Fruit fly (Drosophila melanogaster) whole organism, embryonic: ENCODE results near the gene Hou.

Source experiments
- Aef1 ChIP-seq: fragments of 200-800 bp; sonication (Bioruptor generic); IDR thresholded peaks from 3 replicates; pipeline ENCODE4 v1.3.6; 2022; ENCODE audit warnings: missing biosample characterization, missing genetic modification characterization
- Awh ChIP-seq: fragments of 200-800 bp; sonication (Bioruptor generic); IDR thresholded peaks from 2 replicates; pipeline ENCODE4, ENCODE4 v1.3.6; 2022; ENCODE audit warnings: missing biosample characterization, missing genetic modification characterization
- Blimp-1 ChIP-seq: fragments of 200-800 bp; sonication (Bioruptor generic); optimal IDR thresholded peaks from 3 replicates; lab custom pipeline; 2018; ENCODE audit warnings: missing biosample characterization, missing genetic modification characterization, mild to moderate bottlenecking, moderate library complexity, missing genetic modification reagents
- CG10431 ChIP-seq: fragments of 200-800 bp; sonication (Bioruptor generic); optimal IDR thresholded peaks from 3 replicates; lab custom pipeline; 2018; ENCODE audit warnings: missing biosample characterization, mild to moderate bottlenecking, missing genetic modification characterization
- CG10654 ChIP-seq: fragments of 200-800 bp; sonication (Bioruptor generic); optimal IDR thresholded peaks from 2 replicates; lab custom pipeline; 2016; ENCODE audit warnings: missing biosample characterization, missing genetic modification characterization
- CG10959 ChIP-seq: fragments of 200-800 bp; sonication (Bioruptor generic); IDR thresholded peaks from 2 replicates; pipeline ENCODE4 v1.3.6; 2022; ENCODE audit warnings: missing biosample characterization, missing genetic modification characterization
- CG11696 ChIP-seq: fragments of 200-800 bp; sonication (Bioruptor generic); IDR thresholded peaks from 2 replicates; pipeline ENCODE4 v1.3.6; 2022; ENCODE audit warnings: missing biosample characterization, missing genetic modification characterization
- CG14014 ChIP-seq: fragments of 200-800 bp; sonication (Bioruptor generic); IDR thresholded peaks from 2 replicates; pipeline ENCODE4 v1.3.6; 2022; ENCODE audit warnings: missing biosample characterization, missing genetic modification characterization
- CG15514 ChIP-seq: fragments of 200-800 bp; sonication (Bioruptor generic); optimal IDR thresholded peaks from 3 replicates; lab custom pipeline; 2017; ENCODE audit warnings: missing biosample characterization, missing genetic modification characterization, mild to moderate bottlenecking, moderate library complexity, missing genetic modification reagents
- CG31224 ChIP-seq: fragments of 200-800 bp; sonication (Bioruptor generic); IDR thresholded peaks from 2 replicates; pipeline ENCODE4 v1.3.6; 2022; ENCODE audit warnings: missing biosample characterization, missing genetic modification characterization
- CG4707 ChIP-seq: fragments of 200-800 bp; sonication (Bioruptor generic); optimal IDR thresholded peaks from 2 replicates; lab custom pipeline; 2018; ENCODE audit warnings: missing biosample characterization, mild to moderate bottlenecking, missing genetic modification characterization, moderate library complexity
- CG7745 ChIP-seq: fragments of 200-800 bp; sonication (Bioruptor generic); optimal IDR thresholded peaks from 2 replicates; lab custom pipeline; 2018; ENCODE audit warnings: missing biosample characterization, mild to moderate bottlenecking, missing genetic modification characterization, moderate library complexity
- CG7786 ChIP-seq: fragments of 200-800 bp; sonication (Bioruptor generic); optimal IDR thresholded peaks from 2 replicates; lab custom pipeline; 2016; ENCODE audit warnings: missing biosample characterization, missing genetic modification characterization
- CG8290 ChIP-seq, 3 experiments: fragments of 200-800 bp; sonication (Bioruptor generic); optimal IDR thresholded peaks; 2 replicates each; lab custom pipeline; 2016 to 2019; ENCODE audit warnings: missing biosample characterization in 3 of 3, missing genetic modification characterization in 3 of 3, mild to moderate bottlenecking in 2 of 3, moderate library complexity in 1 of 3
- Camta ChIP-seq: fragments of 200-800 bp; sonication (Bioruptor generic); optimal IDR thresholded peaks from 2 replicates; lab custom pipeline; 2016; ENCODE audit warnings: missing biosample characterization, missing genetic modification characterization
- D19A ChIP-seq: fragments of 200-800 bp; optimal IDR thresholded peaks from 3 replicates; lab custom pipeline; 2019; ENCODE audit warnings: missing biosample characterization, mild to moderate bottlenecking, missing genetic modification characterization, moderate library complexity
- Drgx ChIP-seq: fragments of 200-800 bp; sonication (Bioruptor generic); IDR thresholded peaks from 2 replicates; pipeline ENCODE4 v1.3.6; 2022; ENCODE audit warnings: missing biosample characterization, missing genetic modification characterization
- Elba2 ChIP-seq: fragments of 200-800 bp; sonication (Bioruptor generic); optimal IDR thresholded peaks from 3 replicates; lab custom pipeline; 2016; ENCODE audit warnings: missing biosample characterization, missing genetic modification characterization
- Fer1 ChIP-seq: fragments of 200-800 bp; sonication (Bioruptor generic); optimal IDR thresholded peaks from 2 replicates; lab custom pipeline; 2017; ENCODE audit warnings: missing biosample characterization, mild to moderate bottlenecking, missing genetic modification characterization
- Hmx ChIP-seq: fragments of 200-800 bp; sonication (Bioruptor generic); optimal IDR thresholded peaks from 2 replicates; lab custom pipeline; 2016; ENCODE audit warnings: missing biosample characterization, missing genetic modification characterization
- Meics ChIP-seq: fragments of 200-800 bp; sonication (Bioruptor generic); optimal IDR thresholded peaks from 2 replicates; lab custom pipeline; 2017; ENCODE audit warnings: missing biosample characterization, mild to moderate bottlenecking, missing genetic modification characterization
- Spps ChIP-seq: fragments of 200-800 bp; sonication (Bioruptor generic); optimal IDR thresholded peaks from 2 replicates; lab custom pipeline; 2018; ENCODE audit warnings: missing biosample characterization, mild to moderate bottlenecking, missing genetic modification characterization
- TFAM ChIP-seq: fragments of 200-800 bp; sonication (Bioruptor generic); optimal IDR thresholded peaks from 2 replicates; lab custom pipeline; 2017; ENCODE audit warnings: missing biosample characterization, missing genetic modification characterization, inconsistent platforms
- ara ChIP-seq: fragments of 200-800 bp; sonication (Bioruptor generic); IDR thresholded peaks from 2 replicates; pipeline ENCODE4 v1.3.6; 2022; ENCODE audit warnings: missing biosample characterization, missing genetic modification characterization
- ci ChIP-seq: fragments of 200-800 bp; sonication (Bioruptor generic); IDR thresholded peaks from 3 replicates; pipeline ENCODE4 v1.3.6; 2022; ENCODE audit warnings: missing biosample characterization, missing genetic modification characterization
- crol ChIP-seq: fragments of 200-800 bp; sonication (Bioruptor generic); IDR thresholded peaks from 2 replicates; pipeline ENCODE4 v1.3.6; 2022; ENCODE audit warnings: missing biosample characterization, missing genetic modification characterization
- dimm ChIP-seq: fragments of 200-800 bp; sonication (Bioruptor generic); IDR thresholded peaks from 2 replicates; pipeline ENCODE4 v1.3.6; 2022; ENCODE audit warnings: missing biosample characterization, missing genetic modification characterization
- dmrt99B ChIP-seq: fragments of 200-800 bp; sonication (Bioruptor generic); optimal IDR thresholded peaks from 2 replicates; lab custom pipeline; 2018; ENCODE audit warnings: missing biosample characterization, mild to moderate bottlenecking, missing genetic modification characterization, moderate library complexity
- fd96Cb ChIP-seq: fragments of 200-800 bp; sonication (Bioruptor generic); optimal IDR thresholded peaks from 2 replicates; lab custom pipeline; 2018; ENCODE audit warnings: missing biosample characterization, mild to moderate bottlenecking, missing genetic modification characterization, moderate library complexity
- gcm2 ChIP-seq: fragments of 200-800 bp; sonication (Bioruptor generic); optimal IDR thresholded peaks from 2 replicates; lab custom pipeline; 2016; ENCODE audit warnings: missing biosample characterization, missing genetic modification characterization
- klu ChIP-seq: fragments of 200-800 bp; sonication (Bioruptor generic); IDR thresholded peaks from 2 replicates; pipeline ENCODE4 v1.3.6; 2022; ENCODE audit warnings: missing biosample characterization, missing genetic modification characterization
- nerfin-2 ChIP-seq: fragments of 200-800 bp; sonication (Bioruptor generic); IDR thresholded peaks from 2 replicates; pipeline ENCODE4 v1.3.6; 2022; ENCODE audit warnings: missing biosample characterization, missing genetic modification characterization; ENCODE audit not compliant: partially characterized antibody
- otp ChIP-seq: fragments of 200-800 bp; sonication (Bioruptor generic); IDR thresholded peaks from 3 replicates; pipeline ENCODE4, ENCODE4 v1.3.6; 2022; ENCODE audit warnings: missing biosample characterization, missing genetic modification characterization
- p53 ChIP-seq: fragments of 200-800 bp; sonication (Bioruptor generic); optimal IDR thresholded peaks from 2 replicates; lab custom pipeline; 2016; ENCODE audit warnings: missing biosample characterization, missing genetic modification characterization
- prd ChIP-seq, 3 experiments: fragments of >200 bp in 2 of 3; fragments of 200-800 bp in 1 of 3; sonication (Bioruptor generic) in 1 of 3; optimal IDR thresholded peaks in 2 of 3; IDR thresholded peaks in 1 of 3; 2 replicates in 2 of 3; 3 replicates in 1 of 3; pipeline versions ENCODE4 v1.3.6 to Lab custom; 2017 to 2022; ENCODE audit warnings: missing biosample characterization in 1 of 3, missing genetic modification characterization in 1 of 3
- salm ChIP-seq: fragments of 200-800 bp; sonication (Bioruptor generic); optimal IDR thresholded peaks from 2 replicates; lab custom pipeline; 2018; ENCODE audit warnings: missing biosample characterization, mild to moderate bottlenecking, missing genetic modification characterization
- sisA ChIP-seq: fragments of 200-800 bp; sonication (Bioruptor generic); IDR thresholded peaks from 2 replicates; pipeline ENCODE4 v1.3.6; 2022; ENCODE audit warnings: missing biosample characterization, missing genetic modification characterization
- sna ChIP-seq: fragments of 200-800 bp; sonication (Bioruptor generic); IDR thresholded peaks from 2 replicates; pipeline ENCODE4 v1.3.6; 2022; ENCODE audit warnings: missing biosample characterization, missing genetic modification characterization; ENCODE audit not compliant: partially characterized antibody
- sr ChIP-seq: fragments of 200-800 bp; sonication (Bioruptor generic); IDR thresholded peaks from 3 replicates; pipeline ENCODE4 v1.3.6; 2022; ENCODE audit warnings: missing biosample characterization, missing genetic modification characterization
- tin ChIP-seq: fragments of 200-800 bp; sonication (Bioruptor generic); optimal IDR thresholded peaks from 3 replicates; lab custom pipeline; 2016; ENCODE audit warnings: missing biosample characterization, missing genetic modification characterization
- tup ChIP-seq: fragments of 200-800 bp; sonication (Bioruptor generic); optimal IDR thresholded peaks from 2 replicates; lab custom pipeline; 2016; ENCODE audit warnings: missing biosample characterization, mild to moderate bottlenecking, missing genetic modification characterization, moderate library complexity
- tx ChIP-seq: fragments of 200-800 bp; sonication (Bioruptor generic); optimal IDR thresholded peaks from 2 replicates; lab custom pipeline; 2016; ENCODE audit warnings: missing biosample characterization, missing genetic modification characterization

Hou gene

DNA sequence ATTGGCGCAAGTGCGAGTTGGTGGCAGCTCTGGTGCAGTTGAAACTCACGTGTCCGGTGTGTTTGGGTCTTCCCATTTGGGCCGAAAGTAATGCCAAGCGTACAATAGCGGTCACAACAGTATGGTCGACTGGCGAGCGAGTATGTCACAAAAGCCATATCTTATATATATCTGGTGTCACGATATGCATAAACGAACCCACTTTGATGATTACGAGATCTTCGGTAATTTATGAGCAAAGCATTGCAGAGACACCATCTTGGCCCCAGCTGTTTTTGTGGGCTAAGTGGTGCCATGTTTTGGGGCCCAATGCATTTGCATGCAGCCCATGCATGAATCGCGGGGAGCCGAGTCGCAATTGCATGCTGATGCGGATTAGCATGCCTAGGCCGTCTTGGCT lies 28.6 kb upstream of the Hou start (continued):
- no peak for TF ChIP-seq CG8290 (GFP tag; optimal IDR thresholded peaks at IDR 0.05; lab: Kevin White, UChicago)
- TF ChIP-seq CG8290 (tag; optimal IDR thresholded peaks at IDR 0.05; lab: Kevin White, UChicago): peak in 1 of 2 experiments; percentile 13
- no peak for TF ChIP-seq Spps
- peak; percentile 2 for TF ChIP-seq dmrt99B (tag; lab: Kevin White, UChicago)
- TF ChIP-seq Meics (GFP tag; lab: Kevin White, UChicago): no peak
- TF ChIP-seq tup (GFP tag; lab: Kevin White, UChicago): no peak
- TF ChIP-seq CG7745 (tag; lab: Kevin White, UChicago): no peak
- TF ChIP-seq dimm: no peak
- TF ChIP-seq nerfin-2 (GFP tag; lab: Robert Waterston, UW): no peak
- TF ChIP-seq CG10959 (GFP tag; lab: Robert Waterston, UW): no peak
- TF ChIP-seq CG11696 (GFP tag; lab: Robert Waterston, UW): no peak
- TF ChIP-seq gcm2 (GFP tag; lab: Kevin White, UChicago): no peak
- TF ChIP-seq CG10654 (GFP tag; lab: Kevin White, UChicago): no peak
- TF ChIP-seq salm (tag; lab: Kevin White, UChicago): no peak
- peak; percentile 15; the same call in 1 of the 2 replicates for TF ChIP-seq sisA
- no peak for TF ChIP-seq sna
- no peak for TF ChIP-seq TFAM (GFP tag; lab: Kevin White, UChicago)
- TF ChIP-seq Camta (GFP tag; lab: Kevin White, UChicago): no peak
- TF ChIP-seq klu (GFP tag; lab: Robert Waterston, UW): no peak
- TF ChIP-seq prd (optimal IDR thresholded peaks at IDR 0.05; lab: Kevin White, UChicago): no peak
- no peak for TF ChIP-seq prd (GFP tag; IDR thresholded peaks at IDR 0.05; lab: Robert Waterston, UW)
- peak; percentile 52 for TF ChIP-seq ara (GFP tag; lab: Robert Waterston, UW)
- TF ChIP-seq otp (GFP tag; lab: Robert Waterston, UW): no peak
- TF ChIP-seq p53 (GFP tag; lab: Kevin White, UChicago): no peak
- peak; percentile 40; the same call in 1 of the 2 replicates for TF ChIP-seq Awh (GFP tag; lab: Robert Waterston, UW)
- no peak for TF ChIP-seq CG7786 (GFP tag; lab: Kevin White, UChicago)
- TF ChIP-seq D19A: no peak
- no peak for TF ChIP-seq CG14014 (GFP tag; lab: Robert Waterston, UW)
- TF ChIP-seq CG4707 (GFP tag; lab: Kevin White, UChicago): no peak
- no peak for TF ChIP-seq CG10431
- TF ChIP-seq Hmx (GFP tag; lab: Kevin White, UChicago): no peak
- no peak for TF ChIP-seq CG31224 (GFP tag; lab: Robert Waterston, UW)
- peak; percentile 81 for TF ChIP-seq Drgx (GFP tag; lab: Robert Waterston, UW)
- no peak for TF ChIP-seq Elba2
- TF ChIP-seq tin: no peak
- no peak for TF ChIP-seq Aef1
- no peak for TF ChIP-seq Fer1 (GFP tag; lab: Kevin White, UChicago)
- peak; percentile 70 for TF ChIP-seq ci (GFP tag; lab: Robert Waterston, UW)
- TF ChIP-seq fd96Cb (tag; lab: Kevin White, UChicago): peak; percentile 13
- no peak for TF ChIP-seq tx (GFP tag; lab: Kevin White, UChicago)
- TF ChIP-seq, all 482 proteins: peak for 20

DNA sequence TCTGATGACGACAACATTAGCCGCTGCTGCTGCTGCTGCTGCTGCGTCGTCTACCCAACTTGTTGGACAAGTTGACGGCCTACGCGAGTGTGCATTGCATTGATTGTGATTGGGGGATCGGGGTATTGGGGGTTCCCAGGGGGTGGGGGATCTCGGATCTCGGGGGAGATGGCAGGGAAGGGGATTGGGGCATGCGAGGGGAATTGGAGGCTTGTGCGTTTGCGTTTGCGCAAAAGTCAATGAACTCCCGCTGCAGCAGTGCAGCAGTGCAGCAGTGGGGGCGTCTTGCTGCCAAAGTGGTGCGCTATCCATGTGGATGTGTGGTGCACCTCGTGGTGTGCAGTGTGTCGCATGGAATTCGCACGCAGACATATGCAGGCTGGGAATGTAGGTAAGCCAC lies 26.5 kb upstream of the Hou start:
- TF ChIP-seq CG15514: no peak
- TF ChIP-seq sr (GFP tag; lab: Robert Waterston, UW): 0 out of 3 replicates have a peak, but pooled peaks have one; percentile 39
- peak; percentile 17 for TF ChIP-seq Blimp-1 (GFP tag; lab: Kevin White, UChicago)
- TF ChIP-seq crol: peak; percentile 88
